Worm (Caenorhabditis elegans) whole organism, L1 larva: ENCODE measurements around the gene C46F11.4.

Experiments
- ama-1 ChIP-seq: fragments of 150-350 bp; optimal IDR thresholded peaks from 2 replicates; lab custom pipeline; 2014
- jun-1 ChIP-seq: fragments of 150-350 bp; optimal IDR thresholded peaks from 2 replicates; lab custom pipeline; 2014; ENCODE audit warnings: missing biosample characterization, missing genetic modification reagents, missing genetic modification characterization
- lin-39 ChIP-seq: fragments of 150-350 bp; optimal IDR thresholded peaks from 2 replicates; lab custom pipeline; 2014; ENCODE audit warnings: missing biosample characterization, missing genetic modification reagents, missing genetic modification characterization
- lsy-2 ChIP-seq, 2 experiments: fragments of 150-350 bp; optimal IDR thresholded peaks; 2 replicates each; lab custom pipeline; 2014; ENCODE audit warnings: missing biosample characterization in 2 of 2, missing genetic modification characterization in 2 of 2
- pag-3 ChIP-seq: sonication (generic microtip); optimal IDR thresholded peaks from 2 replicates; lab custom pipeline; 2017; ENCODE audit warnings: missing genetic modification characterization, mild to moderate bottlenecking, missing compliant biosample characterization, antibody characterized with exemption, borderline replicate concordance; ENCODE audit not compliant: insufficient read depth

DNA sequence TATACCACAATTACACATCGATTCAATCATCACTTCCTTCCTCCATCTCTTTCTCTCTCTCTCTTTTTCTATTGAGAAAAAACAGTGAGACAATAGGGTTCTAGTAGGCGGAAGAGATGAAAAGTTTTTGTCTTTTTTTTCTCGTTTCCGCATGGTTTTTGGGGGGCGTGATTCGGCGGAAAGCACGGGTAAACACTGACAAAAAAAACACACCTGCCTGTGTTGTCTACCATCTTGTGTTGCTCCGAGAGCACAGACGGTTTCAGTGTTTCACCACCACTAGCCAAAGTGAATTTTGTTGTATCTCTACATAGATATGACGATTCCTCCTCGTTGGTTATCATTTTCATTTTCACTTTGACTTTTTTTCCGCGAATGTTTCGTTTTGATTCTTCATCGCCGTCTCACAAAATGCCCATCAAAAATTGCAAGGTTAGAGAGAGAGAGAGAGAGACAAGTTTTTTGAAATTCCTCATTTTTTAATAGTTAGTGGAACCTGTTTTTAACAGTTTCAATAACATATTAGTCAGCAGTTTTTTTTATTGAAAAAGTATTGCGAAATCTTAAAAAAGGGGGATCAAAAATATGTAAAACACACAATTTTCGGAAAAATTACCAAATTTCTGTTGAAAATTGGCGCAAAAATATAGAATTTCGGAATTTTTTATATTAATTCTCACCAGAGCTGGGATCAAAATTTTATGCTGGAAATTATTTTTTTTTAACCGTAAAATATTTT, 26.7 kb downstream of the C46F11.4 start:
- no peak for TF ChIP-seq ama-1 (lab: Kevin White, UChicago)
- TF ChIP-seq lin-39 (tag; lab: Kevin White, UChicago) = no peak
- TF ChIP-seq pag-3 (tag; lab: Kevin White, UChicago) = no peak
- TF ChIP-seq jun-1 (tag; lab: Kevin White, UChicago) = no peak
- peak in 1 of 2 experiments; percentile 33 for TF ChIP-seq lsy-2 (tag; optimal IDR thresholded peaks at IDR 0.05; lab: Kevin White, UChicago)
